Fruit fly (Drosophila melanogaster): ENCODE measurements around the gene CG2924.
A peak's percentile ranks its signal among the peaks of the same experiment; 100 is the strongest.

The CG2924 gene

dm6 chrX:2296230-2297044 is 25.9 kb upstream of the CG2924 start (continued):
- TF ChIP-seq CG13287 (GFP tag; IDR thresholded peaks at IDR 0.05; ENCODE audit: partially characterized antibody) (no peak), scrt (GFP tag; optimal IDR thresholded peaks at IDR 0.05) (peak; percentile 83), insv (GFP tag; optimal IDR thresholded peaks at IDR 0.05) (peak; percentile 41 to 65), CG7745 (tag; optimal IDR thresholded peaks at IDR 0.05) (no peak), Med (GFP tag) (peak; percentile 98), CG16815 (GFP tag; optimal IDR thresholded peaks at IDR 0.05) (peak; percentile 96), h (optimal IDR thresholded peaks at IDR 0.05) (no peak), CG15479 (GFP tag; optimal IDR thresholded peaks at IDR 0.05) (no peak), C15 (GFP tag; IDR thresholded peaks at IDR 0.05) (peak; percentile 54; the same call in 1 of the 3 replicates), CG18619 (GFP tag; optimal IDR thresholded peaks at IDR 0.05) (peak; percentile 96), Drgx (GFP tag; IDR thresholded peaks at IDR 0.05) (peak; percentile 80), knrl (GFP tag; IDR thresholded peaks at IDR 0.05; ENCODE audit: partially characterized antibody) (no peak), BtbVII (GFP tag; optimal IDR thresholded peaks at IDR 0.05) (peak; percentile 95), Ssrp (tag; optimal IDR thresholded peaks at IDR 0.05) (peak; percentile 94), Eip74EF (GFP tag; optimal IDR thresholded peaks at IDR 0.05) (peak in 1 of 2 experiments; percentile 94), ERR (GFP tag; optimal IDR thresholded peaks at IDR 0.05) (peak; percentile 85), Atf-2 (GFP tag; optimal IDR thresholded peaks at IDR 0.05) (peak; percentile 97), org-1 (GFP tag; optimal IDR thresholded peaks at IDR 0.05) (peak; percentile 98), CG12219 (GFP tag; optimal IDR thresholded peaks at IDR 0.05) (peak; percentile 95), Nf-YA (GFP tag; IDR thresholded peaks at IDR 0.05) (peak; percentile 64), p53 (GFP tag; optimal IDR thresholded peaks at IDR 0.05) (peak; percentile 89), Dad (GFP tag; optimal IDR thresholded peaks at IDR 0.05) (peak; percentile 87), CG5953 (GFP tag; IDR thresholded peaks at IDR 0.05) (0 out of 2 replicates have a peak, but pooled peaks have one; percentile 11), Mes4 (GFP tag; optimal IDR thresholded peaks at IDR 0.05) (peak; percentile 93), zfh2 (GFP tag; optimal IDR thresholded peaks at IDR 0.05) (peak; percentile 90)

dm6 chrX:2295435-2296229 is 25.1 kb upstream of the CG2924 start, which contains the start of gene Raf:
Gene Raf (plus strand): TSS chrX:2295466.
- TF ChIP-seq ci (GFP tag; IDR thresholded peaks at IDR 0.05) (peak; percentile 78; the same call in 1 of the 3 replicates), Usf (GFP tag; optimal IDR thresholded peaks at IDR 0.05) (no peak), otp (GFP tag; IDR thresholded peaks at IDR 0.05) (peak; percentile 64; the same call in 2 of the 3 replicates), Pdp1 (GFP tag; optimal IDR thresholded peaks at IDR 0.05) (peak in 1 of 2 experiments; percentile 84), CG13287 (GFP tag; IDR thresholded peaks at IDR 0.05; ENCODE audit: partially characterized antibody) (0 out of 2 replicates have a peak, but pooled peaks have one; percentile 13), nau (GFP tag; optimal IDR thresholded peaks at IDR 0.05) (peak; percentile 89), crol (GFP tag; IDR thresholded peaks at IDR 0.05) (peak; percentile 93), CG10565 (GFP tag; optimal IDR thresholded peaks at IDR 0.05) (no peak), cg (GFP tag; optimal IDR thresholded peaks at IDR 0.05) (peak; percentile 36), CG6765 (GFP tag; optimal IDR thresholded peaks at IDR 0.05) (no peak), Kr (GFP tag; optimal IDR thresholded peaks at IDR 0.05) (peak; percentile 26), Adf1 (GFP tag; IDR thresholded peaks at IDR 0.05) (peak; percentile 71), Trl (optimal IDR thresholded peaks at IDR 0.05) (peak; percentile 88 to 95), Trl (GFP tag; optimal IDR thresholded peaks at IDR 0.05) (no peak), br (optimal IDR thresholded peaks at IDR 0.05) (no peak), yki (optimal IDR thresholded peaks at IDR 0.05) (peak; percentile 31), CG6175 (GFP tag; IDR thresholded peaks at IDR 0.05) (peak; percentile 67; the same call in 2 of the 3 replicates), wdn (GFP tag; IDR thresholded peaks at IDR 0.05) (peak; percentile 71), CG3726 (GFP tag; IDR thresholded peaks at IDR 0.05) (0 out of 3 replicates have a peak, but pooled peaks have one; percentile 71), cad (GFP tag; optimal IDR thresholded peaks at IDR 0.05) (peak; percentile 21), dpn (GFP tag; optimal IDR thresholded peaks at IDR 0.05) (no peak), CG15073 (GFP tag; optimal IDR thresholded peaks at IDR 0.05) (peak; percentile 63), CG3847 (GFP tag; IDR thresholded peaks at IDR 0.05) (no peak), Hmr (GFP tag; optimal IDR thresholded peaks at IDR 0.05) (no peak), pnt (GFP tag; optimal IDR thresholded peaks at IDR 0.05) (no peak)

Data from whole organism, embryonic.